Fruit fly (Drosophila melanogaster) whole organism, prepupa: ENCODE results near the gene Atac2.
A peak's percentile ranks its signal among the peaks of the same experiment; 100 is the strongest.

Experiments used
- CG10631 ChIP-seq: fragments of 200-800 bp; sonication (Bioruptor generic); optimal IDR thresholded peaks from 2 replicates; lab custom pipeline; 2016; ENCODE audit warnings: missing biosample characterization, missing genetic modification characterization
- CG11294 ChIP-seq: fragments of 200-800 bp; sonication (Bioruptor generic); IDR thresholded peaks from 2 replicates; pipeline ENCODE4 v1.3.6; 2022; ENCODE audit warnings: missing biosample characterization, missing genetic modification characterization
- CG11762 ChIP-seq: fragments of 200-800 bp; sonication (Bioruptor generic); optimal IDR thresholded peaks from 3 replicates; lab custom pipeline; 2016; ENCODE audit warnings: missing biosample characterization, missing genetic modification characterization; ENCODE audit not compliant: insufficient read depth
- CG15336 ChIP-seq: fragments of 200-800 bp; sonication (Bioruptor generic); IDR thresholded peaks from 2 replicates; pipeline ENCODE4 v1.3.6; 2022; ENCODE audit warnings: missing biosample characterization, missing genetic modification characterization
- CG1621 ChIP-seq: fragments of 200-800 bp; sonication (Bioruptor generic); optimal IDR thresholded peaks from 3 replicates; lab custom pipeline; 2018; ENCODE audit warnings: missing biosample characterization, mild to moderate bottlenecking, missing genetic modification characterization
- CG32006 ChIP-seq: fragments of 200-800 bp; sonication (Bioruptor generic); optimal IDR thresholded peaks from 3 replicates; lab custom pipeline; 2017; ENCODE audit warnings: missing biosample characterization, mild to moderate bottlenecking, missing genetic modification characterization
- CG3919 ChIP-seq: fragments of 200-800 bp; sonication (Bioruptor generic); optimal IDR thresholded peaks from 3 replicates; lab custom pipeline; 2016; ENCODE audit warnings: missing biosample characterization, missing genetic modification characterization
- CG4318 ChIP-seq: fragments of 200-800 bp; sonication (Bioruptor generic); optimal IDR thresholded peaks from 3 replicates; lab custom pipeline; 2017; ENCODE audit warnings: missing biosample characterization, mild to moderate bottlenecking, missing genetic modification characterization
- CG6163 ChIP-seq: fragments of 200-800 bp; sonication (Bioruptor generic); IDR thresholded peaks from 3 replicates; pipeline ENCODE4 v1.3.6; 2022; ENCODE audit warnings: missing biosample characterization, missing genetic modification characterization
- CG6792 ChIP-seq: fragments of 200-800 bp; sonication (Bioruptor generic); optimal IDR thresholded peaks from 3 replicates; lab custom pipeline; 2016; ENCODE audit warnings: missing biosample characterization, missing genetic modification characterization
- CG6808 ChIP-seq: fragments of 200-800 bp; sonication (Bioruptor generic); optimal IDR thresholded peaks from 3 replicates; lab custom pipeline; 2017; ENCODE audit warnings: missing biosample characterization, missing genetic modification characterization, mild to moderate bottlenecking, moderate library complexity, missing genetic modification reagents
- CG6854 ChIP-seq: fragments of 200-800 bp; sonication (Bioruptor generic); optimal IDR thresholded peaks from 2 replicates; lab custom pipeline; 2017; ENCODE audit warnings: missing biosample characterization, mild to moderate bottlenecking, missing genetic modification characterization
- CG7368 ChIP-seq: fragments of 200-800 bp; sonication (Bioruptor generic); optimal IDR thresholded peaks from 3 replicates; lab custom pipeline; 2016; ENCODE audit warnings: missing biosample characterization, missing genetic modification characterization
- CG8119 ChIP-seq: fragments of 200-800 bp; sonication (Bioruptor generic); IDR thresholded peaks from 3 replicates; pipeline ENCODE4 v1.3.6; 2022; ENCODE audit warnings: missing biosample characterization, missing genetic modification characterization
- CG8632 ChIP-seq: fragments of 200-800 bp; sonication (Bioruptor generic); optimal IDR thresholded peaks from 3 replicates; lab custom pipeline; 2016; ENCODE audit warnings: missing biosample characterization, missing genetic modification characterization
- CG9139 ChIP-seq: fragments of 200-800 bp; sonication (Bioruptor generic); optimal IDR thresholded peaks from 3 replicates; lab custom pipeline; 2017; ENCODE audit warnings: missing biosample characterization, mild to moderate bottlenecking, missing genetic modification characterization
- Eip75B ChIP-seq: fragments of 200-800 bp; sonication (Bioruptor generic); optimal IDR thresholded peaks from 3 replicates; lab custom pipeline; 2016; ENCODE audit warnings: missing biosample characterization, missing genetic modification characterization
- Eip78C ChIP-seq: fragments of 200-800 bp; sonication (Bioruptor generic); peaks from one replicate; lab custom pipeline; 2016; ENCODE audit warnings: missing biosample characterization, missing genetic modification characterization
- Gug ChIP-seq: fragments of 200-800 bp; sonication (Bioruptor generic); IDR thresholded peaks from 2 replicates; pipeline ENCODE4 v1.3.6; 2022; ENCODE audit warnings: missing biosample characterization, missing genetic modification characterization
- Hr39 ChIP-seq: fragments of 200-800 bp; sonication (Bioruptor generic); optimal IDR thresholded peaks from 2 replicates; lab custom pipeline; 2016; ENCODE audit warnings: missing biosample characterization, missing genetic modification characterization
- Hr4 ChIP-seq: fragments of 200-800 bp; sonication (Bioruptor generic); optimal IDR thresholded peaks from 3 replicates; lab custom pipeline; 2016; ENCODE audit warnings: missing biosample characterization, missing genetic modification characterization
- Lpt ChIP-seq: fragments of 200-800 bp; sonication (Bioruptor generic); optimal IDR thresholded peaks from 3 replicates; lab custom pipeline; 2016; ENCODE audit warnings: missing biosample characterization, missing genetic modification characterization
- Smox ChIP-seq: fragments of 200-800 bp; sonication (Bioruptor generic); optimal IDR thresholded peaks from 3 replicates; lab custom pipeline; 2016; ENCODE audit warnings: missing biosample characterization, missing genetic modification characterization
- Sox102F ChIP-seq: fragments of 200-800 bp; sonication (Bioruptor generic); optimal IDR thresholded peaks from 2 replicates; lab custom pipeline; 2016; ENCODE audit warnings: missing biosample characterization, mild to moderate bottlenecking, missing genetic modification characterization
- Sox14 ChIP-seq: fragments of 200-800 bp; sonication (Bioruptor generic); optimal IDR thresholded peaks from 3 replicates; lab custom pipeline; 2016; ENCODE audit warnings: missing biosample characterization, missing genetic modification characterization
- acj6 ChIP-seq: fragments of 200-800 bp; sonication (Bioruptor generic); optimal IDR thresholded peaks from 3 replicates; lab custom pipeline; 2016; ENCODE audit warnings: missing biosample characterization, missing genetic modification characterization
- cyc ChIP-seq: fragments of 200-800 bp; sonication (Bioruptor generic); optimal IDR thresholded peaks from 3 replicates; lab custom pipeline; 2016; ENCODE audit warnings: missing biosample characterization, missing genetic modification characterization
- dac ChIP-seq: fragments of 200-800 bp; sonication (Bioruptor generic); optimal IDR thresholded peaks from 2 replicates; lab custom pipeline; 2017; ENCODE audit warnings: missing biosample characterization, mild to moderate bottlenecking, missing genetic modification characterization
- dsx ChIP-seq: fragments of 200-800 bp; optimal IDR thresholded peaks from 3 replicates; lab custom pipeline; 2019; ENCODE audit warnings: missing biosample characterization, mild to moderate bottlenecking, missing genetic modification characterization, moderate library complexity; ENCODE audit not compliant: poor library complexity, severe bottlenecking
- eg ChIP-seq: fragments of 200-800 bp; sonication (Bioruptor generic); IDR thresholded peaks from 3 replicates; pipeline ENCODE4 v1.3.6; 2022; ENCODE audit warnings: missing biosample characterization, missing genetic modification characterization
- esn ChIP-seq: fragments of 200-800 bp; sonication (Bioruptor generic); optimal IDR thresholded peaks from 2 replicates; lab custom pipeline; 2016; ENCODE audit warnings: missing biosample characterization, mild to moderate bottlenecking, missing genetic modification characterization, moderate library complexity
- fd85E ChIP-seq: fragments of 200-800 bp; sonication (Bioruptor generic); optimal IDR thresholded peaks from 3 replicates; lab custom pipeline; 2016; ENCODE audit warnings: missing biosample characterization, missing genetic modification characterization
- fkh ChIP-seq: fragments of 200-800 bp; sonication (Bioruptor generic); optimal IDR thresholded peaks from 3 replicates; lab custom pipeline; 2017; ENCODE audit warnings: missing biosample characterization, mild to moderate bottlenecking, missing genetic modification characterization, moderate library complexity
- lz ChIP-seq: fragments of 200-800 bp; sonication (Bioruptor generic); optimal IDR thresholded peaks from 3 replicates; lab custom pipeline; 2016; ENCODE audit warnings: missing biosample characterization, missing genetic modification characterization
- net ChIP-seq: fragments of 200-800 bp; sonication (Bioruptor generic); optimal IDR thresholded peaks from 3 replicates; lab custom pipeline; 2016; ENCODE audit warnings: missing biosample characterization, missing genetic modification characterization
- pdm3 ChIP-seq: fragments of 200-800 bp; sonication (Bioruptor generic); optimal IDR thresholded peaks from 3 replicates; lab custom pipeline; 2016; ENCODE audit warnings: missing biosample characterization, missing genetic modification characterization
- salr ChIP-seq, 2 experiments: fragments of 200-800 bp; sonication (Bioruptor generic); optimal IDR thresholded peaks; 3 replicates each; lab custom pipeline; 2016 to 2018; ENCODE audit warnings: missing biosample characterization in 2 of 2, missing genetic modification characterization in 2 of 2, mild to moderate bottlenecking in 1 of 2
- spab ChIP-seq: fragments of 200-800 bp; sonication (Bioruptor generic); optimal IDR thresholded peaks from 2 replicates; lab custom pipeline; 2017; ENCODE audit warnings: missing biosample characterization, mild to moderate bottlenecking, missing genetic modification characterization, missing genetic modification reagents
- ss ChIP-seq, 2 experiments: fragments of 200-800 bp; sonication (Bioruptor generic); optimal IDR thresholded peaks; 2 replicates in 1 of 2; 3 replicates in 1 of 2; lab custom pipeline; 2017 to 2018; ENCODE audit warnings: mild to moderate bottlenecking in 2 of 2, missing biosample characterization in 2 of 2, missing genetic modification characterization in 2 of 2, moderate library complexity in 1 of 2
- svp ChIP-seq: fragments of 200-800 bp; sonication (Bioruptor generic); peaks from one replicate; lab custom pipeline; 2016; ENCODE audit warnings: missing biosample characterization, missing genetic modification characterization
- topi ChIP-seq: fragments of 200-800 bp; sonication (Bioruptor generic); optimal IDR thresholded peaks from 3 replicates; lab custom pipeline; 2016; ENCODE audit warnings: missing biosample characterization, missing genetic modification characterization
- vri ChIP-seq: fragments of 200-800 bp; sonication (Bioruptor generic); optimal IDR thresholded peaks from 3 replicates; lab custom pipeline; 2016; ENCODE audit warnings: missing biosample characterization, mild to moderate bottlenecking, missing genetic modification characterization

The Atac2 gene

dm6 chr2L:18572428-18573136 lies 39.5 kb downstream of the Atac2 start (continued):
- TF ChIP-seq CG6854 (GFP tag; lab: Kevin White, UChicago) (peak; percentile 92), CG11294 (GFP tag; lab: Robert Waterston, UW) (peak; percentile 26; the same call in 1 of the 2 replicates), CG9139 (GFP tag; lab: Kevin White, UChicago) (peak; percentile 91), pdm3 (peak; percentile 14), Hr39 (no peak), topi (GFP tag; lab: Kevin White, UChicago) (peak; percentile 7), Hr4 (no peak), CG10631 (GFP tag; lab: Kevin White, UChicago) (peak; percentile 10), CG1621 (peak; percentile 71)

DNA sequence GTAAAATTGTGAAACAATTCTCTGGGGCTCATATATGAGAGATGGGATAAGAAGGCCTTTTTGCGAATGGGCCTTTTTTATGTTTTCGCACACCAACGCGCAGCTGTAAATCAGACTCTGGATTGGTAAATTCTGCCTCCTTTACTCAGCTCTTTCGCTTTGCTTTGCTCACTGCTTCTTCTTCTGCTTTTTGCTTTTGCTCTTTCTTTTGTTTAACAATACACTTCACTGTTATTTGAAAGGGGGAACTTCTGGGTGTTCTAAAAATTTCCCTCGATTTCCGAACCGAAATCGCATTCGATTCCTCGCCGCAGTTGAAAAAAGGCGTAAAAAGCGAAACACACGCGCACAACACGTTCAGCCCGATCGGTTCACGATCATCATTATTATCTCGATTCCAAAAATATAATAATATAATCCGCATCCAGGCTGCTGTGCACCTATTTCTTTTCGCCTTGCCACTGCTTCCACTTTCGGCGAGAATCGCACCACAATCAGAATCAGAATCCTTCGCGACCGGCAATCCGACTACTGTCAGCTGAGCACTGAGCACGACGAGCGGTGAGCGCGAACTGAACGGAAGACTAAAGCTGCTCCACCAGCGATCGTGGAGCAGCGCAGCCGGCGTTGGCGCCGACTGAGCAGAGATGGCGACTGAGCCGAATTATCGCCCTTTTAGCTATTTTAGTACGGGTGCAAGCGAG lies 40.2 kb downstream of the Atac2 start:
- no peak for TF ChIP-seq fd85E (GFP tag; lab: Kevin White, UChicago)
- TF ChIP-seq CG4318 (GFP tag; lab: Kevin White, UChicago): no peak
- no peak for TF ChIP-seq Sox14
- peak; percentile 37 for TF ChIP-seq CG3919 (GFP tag; lab: Kevin White, UChicago)
- TF ChIP-seq CG8119 (GFP tag; lab: Robert Waterston, UW): 0 out of 3 replicates have a peak, but pooled peaks have one; percentile 18
- peak; percentile 13; the same call in 1 of the 2 replicates for TF ChIP-seq Gug (GFP tag; lab: Robert Waterston, UW)
- TF ChIP-seq Eip78C (GFP tag; lab: Kevin White, UChicago): peak; percentile 53
- TF ChIP-seq salr (GFP tag; optimal IDR thresholded peaks at IDR 0.05; lab: Kevin White, UChicago): no peak
- no peak for TF ChIP-seq topi (GFP tag; lab: Kevin White, UChicago)
- peak; percentile 46 for TF ChIP-seq CG9139 (GFP tag; lab: Kevin White, UChicago)
- peak; percentile 71 for TF ChIP-seq CG6163 (GFP tag; lab: Robert Waterston, UW)
- TF ChIP-seq Lpt (GFP tag; lab: Kevin White, UChicago): no peak
- no peak for TF ChIP-seq CG15336 (GFP tag; lab: Robert Waterston, UW)
- peak; percentile 56; the same call in 1 of the 3 replicates for TF ChIP-seq eg
- no peak for TF ChIP-seq CG6854 (GFP tag; lab: Kevin White, UChicago)
- TF ChIP-seq CG7368 (GFP tag; lab: Kevin White, UChicago): peak; percentile 1
- peak; percentile 6 for TF ChIP-seq dsx (GFP tag; lab: Kevin White, UChicago)
- peak; percentile 1 for TF ChIP-seq fkh (GFP tag; lab: Kevin White, UChicago)
- TF ChIP-seq Smox (GFP tag; lab: Kevin White, UChicago): no peak
- peak; percentile 46 for TF ChIP-seq vri (GFP tag; lab: Kevin White, UChicago)
- TF ChIP-seq Hr4: no peak
- TF ChIP-seq svp (GFP tag; lab: Kevin White, UChicago): peak; percentile 78
- no peak for TF ChIP-seq cyc
- TF ChIP-seq ss (GFP tag; optimal IDR thresholded peaks at IDR 0.05; lab: Kevin White, UChicago): peak in 1 of 2 experiments; percentile 12
- TF ChIP-seq esn (GFP tag; lab: Kevin White, UChicago): peak; percentile 30

- TF ChIP-seq vri (GFP tag; lab: Kevin White, UChicago) (peak; percentile 21), CG32006 (GFP tag; lab: Kevin White, UChicago) (no peak), pdm3 (no peak)
- TF ChIP-seq, all 60 proteins: peak for 1
Observed at dm6 chr2L:18568715-18569114, 43.3 kb downstream of the Atac2 start.

- TF ChIP-seq pdm3: peak; percentile 44
- TF ChIP-seq acj6 (GFP tag; lab: Kevin White, UChicago): peak; percentile 2
- TF ChIP-seq vri (GFP tag; lab: Kevin White, UChicago): peak; percentile 55
- TF ChIP-seq Eip75B (GFP tag; lab: Kevin White, UChicago): no peak
- peak; percentile 25 for TF ChIP-seq esn (GFP tag; lab: Kevin White, UChicago)
- TF ChIP-seq CG8632 (GFP tag; lab: Kevin White, UChicago): peak; percentile 42
- peak; percentile 91 for TF ChIP-seq fkh (GFP tag; lab: Kevin White, UChicago)
- TF ChIP-seq CG6792 (GFP tag; lab: Kevin White, UChicago): no peak
- TF ChIP-seq CG3919 (GFP tag; lab: Kevin White, UChicago): peak; percentile 29
- TF ChIP-seq lz (GFP tag; lab: Kevin White, UChicago): no peak
- peak; percentile 40 for TF ChIP-seq CG6808 (GFP tag; lab: Kevin White, UChicago)
- peak; percentile 1 for TF ChIP-seq CG11762 (GFP tag; lab: Kevin White, UChicago)
- TF ChIP-seq Sox102F (GFP tag; lab: Kevin White, UChicago): no peak
- peak; percentile 40 for TF ChIP-seq net (GFP tag; lab: Kevin White, UChicago)
- peak; percentile 34 for TF ChIP-seq spab (GFP tag; lab: Kevin White, UChicago)
- no peak for TF ChIP-seq dac (GFP tag; lab: Kevin White, UChicago)
- TF ChIP-seq CG8119 (GFP tag; lab: Robert Waterston, UW): peak; percentile 24; the same call in 1 of the 3 replicates
- peak; percentile 68 for TF ChIP-seq Eip78C (GFP tag; lab: Kevin White, UChicago)
- TF ChIP-seq CG9139 (GFP tag; lab: Kevin White, UChicago): peak; percentile 22
Observed at dm6 chr2L:18567563-18567962, 44.5 kb downstream of the Atac2 start.
